Worm (Caenorhabditis elegans): ENCODE results near the gene irld-50.

irld-50 gene

DNA sequence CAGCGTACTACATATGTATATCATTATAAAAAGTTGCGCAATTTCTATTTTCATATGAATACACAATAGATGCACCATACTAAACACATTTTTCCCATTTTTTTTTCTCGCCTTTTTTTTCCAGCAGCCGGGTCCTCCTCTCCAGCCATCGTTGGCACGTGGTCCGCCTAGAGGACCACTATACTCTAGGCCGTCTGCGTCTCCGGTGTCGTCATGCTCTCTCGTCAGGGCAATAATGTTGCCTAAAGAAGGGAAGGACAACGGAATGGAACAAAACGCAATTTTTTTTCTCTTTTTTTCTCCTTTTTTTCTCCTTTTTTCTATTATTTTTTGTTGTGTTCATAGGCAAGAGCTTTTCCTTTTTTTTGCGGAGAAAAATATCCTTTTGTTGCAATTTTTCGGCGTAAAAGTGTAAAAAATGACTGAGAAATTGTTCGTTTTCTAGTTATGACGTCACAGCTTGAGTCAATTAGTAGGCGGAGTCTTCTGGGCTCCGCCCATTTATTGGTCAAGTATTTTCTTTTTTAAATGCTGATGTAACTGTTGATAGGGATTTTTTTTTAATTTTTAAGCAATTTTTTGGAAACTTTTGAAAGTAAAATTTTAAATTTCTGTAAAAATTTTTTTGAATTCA, 18.8 kb upstream of the irld-50 start (continued):
- TF ChIP-seq C34F6.9 (tag; optimal IDR thresholded peaks at IDR 0.05) (peak; percentile 41), nhr-12 (tag; optimal IDR thresholded peaks at IDR 0.05) (no peak), ztf-11 (tag; optimal IDR thresholded peaks at IDR 0.05) (no peak), lin-39 (tag; optimal IDR thresholded peaks at IDR 0.05) (no peak), lin-11 (tag; optimal IDR thresholded peaks at IDR 0.05) (peak; percentile 7), nhr-25 (tag; optimal IDR thresholded peaks at IDR 0.05) (no peak), egl-27 (tag; optimal IDR thresholded peaks at IDR 0.05) (no peak), crh-2 (tag; optimal IDR thresholded peaks at IDR 0.05) (peak; percentile 40), elt-3 (tag; optimal IDR thresholded peaks at IDR 0.05) (no peak), lin-13 (GFP tag; optimal IDR thresholded peaks at IDR 0.05) (no peak)

DNA sequence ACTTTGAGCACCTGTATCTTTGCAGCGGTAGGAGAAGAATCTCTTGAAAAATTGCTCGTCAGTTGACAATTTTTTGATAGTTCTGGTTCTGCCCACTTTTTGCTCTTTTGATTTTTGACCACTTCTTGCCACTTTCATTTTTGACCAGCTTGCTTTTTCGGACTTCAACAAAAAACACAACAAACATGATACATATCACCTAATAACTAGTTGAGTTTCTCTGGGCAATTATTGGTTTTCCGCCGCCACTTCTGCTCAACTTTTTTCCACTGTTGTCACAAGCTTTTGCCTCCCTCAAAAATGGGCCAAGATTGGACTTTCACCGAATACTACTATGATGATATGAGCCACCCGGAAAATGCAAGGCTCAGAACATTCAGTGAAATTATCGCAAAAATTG, 14.4 kb upstream of the irld-50 start, which contains the start of gene srw-60:
TSS of gene srw-60 (plus strand) at position 301 of the 400 bp plus-strand sequence.
- no peak for TF ChIP-seq nhr-129 (tag; optimal IDR thresholded peaks at IDR 0.05)
- no peak for TF ChIP-seq lin-39 (tag; optimal IDR thresholded peaks at IDR 0.05)
- TF ChIP-seq C34F6.9 (tag; optimal IDR thresholded peaks at IDR 0.05): no peak
- TF ChIP-seq ztf-4 (tag; optimal IDR thresholded peaks at IDR 0.05): no peak
- TF ChIP-seq F13H6.1 (tag; optimal IDR thresholded peaks at IDR 0.05): no peak
- no peak for TF ChIP-seq mab-5 (tag; optimal IDR thresholded peaks at IDR 0.05)
- TF ChIP-seq Y55F3AM.14 (GFP tag; optimal IDR thresholded peaks at IDR 0.05): no peak
- no peak for TF ChIP-seq gmeb-1 (tag; optimal IDR thresholded peaks at IDR 0.05)
- TF ChIP-seq fos-1 (tag; optimal IDR thresholded peaks at IDR 0.05): no peak
- no peak for TF ChIP-seq nhr-25 (tag; optimal IDR thresholded peaks at IDR 0.05)
- no peak for TF ChIP-seq unc-55 (GFP tag; optimal IDR thresholded peaks at IDR 0.05)
- no peak for TF ChIP-seq mbf-1 (tag; optimal IDR thresholded peaks at IDR 0.05)
- no peak for TF ChIP-seq ceh-16 (tag; optimal IDR thresholded peaks at IDR 0.05)

DNA sequence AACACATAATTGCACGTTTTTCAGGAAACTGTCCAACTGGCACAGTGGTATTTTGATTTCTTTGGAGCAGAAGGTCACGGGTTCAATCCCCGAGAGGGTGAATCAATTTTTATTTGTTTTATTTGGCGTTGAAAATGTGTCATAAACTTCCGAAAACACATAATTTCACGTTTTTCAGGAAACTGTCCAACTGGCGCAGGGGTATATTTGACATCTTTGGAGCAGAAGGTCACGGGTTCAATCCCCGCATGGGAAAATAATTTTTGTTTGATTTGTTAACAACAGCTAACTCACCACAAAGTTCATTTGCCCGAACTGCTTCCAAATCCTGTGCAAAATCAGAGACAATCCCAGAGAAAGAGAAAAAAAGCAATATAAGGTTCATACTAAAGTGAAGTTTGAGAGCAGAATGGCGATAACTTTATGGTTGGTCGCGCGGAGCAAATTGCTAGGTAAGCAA, 11.8 kb upstream of the irld-50 start, which contains the start of gene irld-48:
TSS of gene irld-48 (plus strand) at position 410 of the 460 bp plus-strand sequence.
- TF ChIP-seq nhr-25 (tag; optimal IDR thresholded peaks at IDR 0.05) (no peak), lin-39 (tag; optimal IDR thresholded peaks at IDR 0.05) (no peak), alr-1 (tag; optimal IDR thresholded peaks at IDR 0.05) (no peak), lsy-2 (tag; optimal IDR thresholded peaks at IDR 0.05) (no peak), sma-3 (GFP tag; optimal IDR thresholded peaks at IDR 0.05) (no peak), ZK546.5 (tag; optimal IDR thresholded peaks at IDR 0.05) (no peak), ztf-1 (GFP tag; conservative IDR thresholded peaks at IDR 0.05) (no peak), crh-2 (tag; optimal IDR thresholded peaks at IDR 0.05) (no peak), snpc-4 (tag; optimal IDR thresholded peaks at IDR 0.05) (no peak), dmd-4 (tag; optimal IDR thresholded peaks at IDR 0.05) (no peak), unc-55 (GFP tag; optimal IDR thresholded peaks at IDR 0.05) (no peak), R02D3.7 (tag; optimal IDR thresholded peaks at IDR 0.05) (no peak), fos-1 (tag; optimal IDR thresholded peaks at IDR 0.05) (no peak), peb-1 (tag; optimal IDR thresholded peaks at IDR 0.05) (no peak), ceh-82 (tag; optimal IDR thresholded peaks at IDR 0.05) (no peak), lin-11 (tag; optimal IDR thresholded peaks at IDR 0.05) (no peak), ama-1 (optimal IDR thresholded peaks at IDR 0.05) (no peak), elt-1 (tag; optimal IDR thresholded peaks at IDR 0.05) (no peak)

DNA sequence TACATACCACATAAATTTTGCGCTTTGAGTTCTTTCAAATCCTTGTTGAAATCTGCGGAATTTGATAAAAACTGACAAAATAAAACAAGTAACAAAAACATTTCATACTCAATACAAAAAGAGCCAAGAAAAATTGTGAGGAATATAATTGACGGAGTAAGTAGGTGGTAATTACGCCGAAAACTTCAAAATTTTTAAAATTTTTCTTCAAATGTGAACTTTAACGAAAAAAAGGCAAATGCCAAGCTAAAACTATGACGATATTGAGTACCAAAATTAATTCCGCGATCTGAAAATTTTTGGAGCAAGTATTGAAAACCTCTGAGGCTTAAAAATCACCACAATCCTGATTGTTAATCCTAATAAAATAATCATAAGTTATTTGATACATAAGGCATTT, 8.8 kb upstream of the irld-50 start, which contains the start of gene irld-51:
TSS of gene irld-51 (minus strand) at position 101 of the 400 bp plus-strand sequence.
- no peak for TF ChIP-seq mbf-1 (tag; optimal IDR thresholded peaks at IDR 0.05)

DNA sequence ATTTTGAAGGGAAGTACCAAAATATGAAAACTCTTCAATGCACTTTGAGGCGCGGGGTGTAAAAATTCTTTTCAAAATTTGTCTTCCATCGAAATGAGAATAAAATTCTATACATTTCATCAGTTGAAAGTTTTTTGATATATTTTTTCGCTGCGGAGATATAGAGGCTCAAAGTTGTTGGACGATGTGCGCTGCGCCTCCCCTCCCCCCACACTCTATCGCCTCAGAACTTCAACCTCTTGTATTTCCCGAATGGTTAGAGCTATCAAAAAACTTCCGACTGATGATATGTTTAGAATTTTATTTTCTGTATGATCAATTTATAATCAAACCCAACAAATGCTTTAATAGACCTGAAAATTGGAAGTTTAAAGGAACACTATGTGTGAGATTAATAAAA, 4.7 kb upstream of the irld-50 start:
- TF ChIP-seq skn-1 (tag; optimal IDR thresholded peaks at IDR 0.05): no peak
- no peak for TF ChIP-seq sma-3 (GFP tag; optimal IDR thresholded peaks at IDR 0.05)
- TF ChIP-seq nhr-237 (tag; optimal IDR thresholded peaks at IDR 0.05): no peak

DNA sequence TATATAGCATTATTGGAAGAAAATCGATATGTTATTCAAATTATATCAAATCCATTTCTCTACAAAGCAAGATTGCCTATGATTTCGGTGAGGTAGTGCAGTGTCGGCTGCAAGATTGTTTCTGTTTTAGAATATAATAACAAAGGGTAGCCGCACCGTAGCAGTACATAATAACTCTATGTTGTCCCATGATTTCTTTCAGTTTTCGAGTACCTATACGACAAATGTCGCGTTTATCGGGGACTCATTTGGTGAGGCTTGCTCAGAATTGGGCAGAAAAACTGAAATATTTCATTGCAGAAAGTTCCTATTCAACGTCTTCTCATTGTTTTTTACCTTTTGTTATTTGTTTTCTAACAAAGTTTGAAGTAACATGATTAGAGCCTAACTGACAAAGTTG, 2.6 kb upstream of the irld-50 start, which contains the start of gene srw-79:
TSS of gene srw-79 (plus strand) at position 301 of the 400 bp plus-strand sequence.
- no peak for TF ChIP-seq nhr-237 (tag; optimal IDR thresholded peaks at IDR 0.05)
- no peak for TF ChIP-seq Y55F3AM.14 (GFP tag; optimal IDR thresholded peaks at IDR 0.05)
- no peak for TF ChIP-seq peb-1 (tag; optimal IDR thresholded peaks at IDR 0.05)
- TF ChIP-seq zag-1 (tag; optimal IDR thresholded peaks at IDR 0.05): no peak
- TF ChIP-seq ceh-16 (tag; optimal IDR thresholded peaks at IDR 0.05): no peak
- no peak for TF ChIP-seq sem-4 (tag; optimal IDR thresholded peaks at IDR 0.05)
- TF ChIP-seq blmp-1 (tag; optimal IDR thresholded peaks at IDR 0.05; ENCODE audit: insufficient read depth): no peak
- no peak for TF ChIP-seq crh-2 (tag; optimal IDR thresholded peaks at IDR 0.05)
- TF ChIP-seq sma-9 (GFP tag; optimal IDR thresholded peaks at IDR 0.05): no peak
- no peak for TF ChIP-seq sma-9 (tag; optimal IDR thresholded peaks at IDR 0.05)
- no peak for TF ChIP-seq skn-1 (tag; optimal IDR thresholded peaks at IDR 0.05)
- no peak for TF ChIP-seq nhr-12 (tag; optimal IDR thresholded peaks at IDR 0.05)
- TF ChIP-seq mbf-1 (tag; optimal IDR thresholded peaks at IDR 0.05): no peak
- TF ChIP-seq nhr-11 (tag; optimal IDR thresholded peaks at IDR 0.05): no peak
- TF ChIP-seq sma-3 (GFP tag; optimal IDR thresholded peaks at IDR 0.05): no peak

All from whole organism, L2 larva.